Fruit fly (Drosophila melanogaster): ENCODE results near the gene Nelf-A.

Gene Nelf-A

DNA sequence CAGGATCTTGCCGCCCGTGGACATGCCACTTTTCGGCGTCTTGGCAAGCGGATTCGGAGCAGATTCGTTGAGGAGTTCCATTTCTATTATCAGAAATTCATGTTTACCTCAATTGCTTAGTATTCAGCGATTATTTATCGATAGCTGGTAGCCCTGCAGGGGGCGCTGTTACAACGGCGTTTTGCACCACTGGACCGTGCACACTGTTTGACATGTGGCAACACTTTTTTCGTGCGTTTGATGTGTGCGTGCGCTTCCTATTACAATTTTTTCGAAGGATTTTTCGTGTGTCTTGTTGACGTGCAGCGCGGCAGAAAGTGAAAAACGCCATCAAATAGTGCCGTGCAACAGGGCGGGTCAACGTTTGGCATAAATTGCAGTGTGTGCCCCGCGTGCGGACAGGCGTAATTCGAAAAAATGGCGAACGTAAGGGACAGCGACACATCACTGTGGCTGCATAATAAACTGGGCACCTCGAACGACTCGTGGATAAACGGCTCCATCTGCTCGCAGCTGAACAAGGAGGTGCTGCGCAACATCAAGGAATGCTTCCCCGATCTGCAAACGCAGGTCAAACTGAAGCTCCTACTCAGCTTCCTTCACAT, at the start of gene Nelf-A, which contains the start of gene CG3337:
Gene Nelf-A, plus strand, starts transcription at position 252 of the 605 bp plus-strand sequence.
Gene CG3337, minus strand, starts transcription at position 132 of the 605 bp plus-strand sequence.
- peak; percentile 59 for TF ChIP-seq CG17801 (GFP tag; optimal IDR thresholded peaks at IDR 0.05; ENCODE audit: partially characterized antibody)

- no peak for TF ChIP-seq CG17801 (GFP tag; optimal IDR thresholded peaks at IDR 0.05; ENCODE audit: partially characterized antibody)
Measured at dm6 chr3R:21176663-21177145, 46.8 kb upstream of the Nelf-A start.

DNA sequence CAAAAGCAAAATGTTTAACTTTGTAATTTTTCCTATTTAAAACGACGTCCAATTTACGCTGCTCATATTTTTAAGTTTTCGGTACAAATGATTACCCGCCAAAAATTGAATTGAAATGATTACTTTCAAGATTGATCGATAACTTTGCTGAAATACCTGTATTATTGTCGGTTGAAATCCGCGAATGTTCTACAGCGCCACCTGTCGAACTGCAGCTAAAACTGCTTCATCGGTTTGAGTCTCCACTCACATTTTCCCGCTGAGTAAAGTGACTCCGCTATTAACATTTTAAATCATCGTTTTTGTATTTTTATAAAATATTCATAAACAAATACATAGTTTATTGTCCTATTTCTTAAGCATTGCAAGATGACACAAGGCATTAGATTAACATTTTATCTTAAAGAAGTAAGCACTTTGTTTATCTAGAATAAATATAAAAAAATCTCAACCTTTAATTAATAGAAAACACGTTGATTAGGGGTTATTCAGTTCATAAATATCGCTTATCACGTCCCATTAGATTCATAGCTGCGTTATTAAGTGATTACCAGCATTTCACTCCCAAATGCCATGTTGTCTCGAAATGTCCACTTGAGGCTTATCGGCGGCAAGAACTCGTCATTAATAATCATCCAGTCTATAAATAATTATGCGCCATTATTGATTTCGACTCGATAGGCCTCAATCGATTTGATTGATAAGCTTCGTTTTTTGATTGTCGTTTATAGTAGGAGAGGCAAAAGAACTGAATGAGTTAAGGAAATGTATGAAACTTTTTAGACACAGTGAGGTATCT, 43.7 kb upstream of the Nelf-A start:
- no peak for TF ChIP-seq CG17801 (GFP tag; optimal IDR thresholded peaks at IDR 0.05; ENCODE audit: partially characterized antibody)

DNA sequence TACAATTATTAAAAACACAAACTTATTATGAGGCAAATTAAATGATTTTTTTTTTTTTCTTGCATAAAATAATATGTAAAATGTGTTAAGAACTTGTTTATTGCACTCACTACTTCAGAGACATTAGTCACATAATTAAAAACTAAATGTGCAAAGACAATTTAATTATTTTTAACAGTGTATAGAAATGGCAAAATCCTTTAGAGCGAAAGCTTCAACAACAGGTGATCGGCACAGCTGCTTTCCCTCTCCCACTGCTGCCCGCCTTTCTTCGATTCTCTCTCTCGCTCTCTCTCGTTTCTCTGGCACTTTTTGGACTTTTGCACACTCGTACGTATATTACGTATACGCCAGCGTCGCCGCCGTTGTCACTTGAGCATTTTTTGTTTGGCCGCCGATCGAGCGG, 43.1 kb upstream of the Nelf-A start:
- TF ChIP-seq CG17801 (GFP tag; optimal IDR thresholded peaks at IDR 0.05; ENCODE audit: partially characterized antibody): no peak

DNA sequence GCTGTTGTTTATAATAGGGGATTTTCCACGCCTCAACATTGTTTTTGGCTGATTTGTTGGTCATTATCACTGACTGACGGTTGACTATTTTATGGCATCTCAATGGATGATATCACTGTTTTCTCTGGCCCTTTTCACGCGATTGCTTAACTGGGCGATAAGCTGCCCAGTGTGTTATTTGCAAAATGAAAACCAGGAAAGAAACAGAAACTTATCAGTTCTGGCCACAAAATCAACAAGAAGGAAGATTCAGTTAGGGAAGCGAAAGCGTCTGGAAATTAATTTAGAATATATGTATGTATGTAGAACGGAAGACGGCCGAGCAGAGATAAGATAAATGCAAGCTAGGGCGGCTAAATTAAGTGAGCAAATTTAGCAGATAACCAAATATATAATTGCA, 41.5 kb upstream of the Nelf-A start:
- no peak for TF ChIP-seq CG17801 (GFP tag; optimal IDR thresholded peaks at IDR 0.05; ENCODE audit: partially characterized antibody)

- TF ChIP-seq CG17801 (GFP tag; optimal IDR thresholded peaks at IDR 0.05; ENCODE audit: partially characterized antibody): peak; percentile 30
Measured at dm6 chr3R:21184373-21185132, 39.0 kb upstream of the Nelf-A start.

DNA sequence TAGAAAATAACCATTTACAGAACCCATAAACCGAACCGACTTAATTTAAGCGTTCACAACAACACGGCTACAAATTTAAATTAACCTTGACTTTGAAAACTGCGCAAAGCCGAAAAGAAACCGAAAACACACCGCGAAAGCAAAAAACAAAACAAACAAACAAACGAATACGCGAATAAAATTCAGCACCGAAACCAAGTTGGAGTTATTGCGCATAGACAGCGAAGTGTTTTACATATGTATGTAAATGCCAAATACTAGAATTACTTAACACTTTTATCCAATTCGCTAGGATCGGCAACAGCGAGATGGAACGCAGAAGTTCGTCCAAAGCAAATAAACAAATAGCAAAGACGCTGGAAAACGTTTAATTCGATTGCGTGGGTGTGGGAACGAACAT, 37.8 kb upstream of the Nelf-A start:
- no peak for TF ChIP-seq CG17801 (GFP tag; optimal IDR thresholded peaks at IDR 0.05; ENCODE audit: partially characterized antibody)

DNA sequence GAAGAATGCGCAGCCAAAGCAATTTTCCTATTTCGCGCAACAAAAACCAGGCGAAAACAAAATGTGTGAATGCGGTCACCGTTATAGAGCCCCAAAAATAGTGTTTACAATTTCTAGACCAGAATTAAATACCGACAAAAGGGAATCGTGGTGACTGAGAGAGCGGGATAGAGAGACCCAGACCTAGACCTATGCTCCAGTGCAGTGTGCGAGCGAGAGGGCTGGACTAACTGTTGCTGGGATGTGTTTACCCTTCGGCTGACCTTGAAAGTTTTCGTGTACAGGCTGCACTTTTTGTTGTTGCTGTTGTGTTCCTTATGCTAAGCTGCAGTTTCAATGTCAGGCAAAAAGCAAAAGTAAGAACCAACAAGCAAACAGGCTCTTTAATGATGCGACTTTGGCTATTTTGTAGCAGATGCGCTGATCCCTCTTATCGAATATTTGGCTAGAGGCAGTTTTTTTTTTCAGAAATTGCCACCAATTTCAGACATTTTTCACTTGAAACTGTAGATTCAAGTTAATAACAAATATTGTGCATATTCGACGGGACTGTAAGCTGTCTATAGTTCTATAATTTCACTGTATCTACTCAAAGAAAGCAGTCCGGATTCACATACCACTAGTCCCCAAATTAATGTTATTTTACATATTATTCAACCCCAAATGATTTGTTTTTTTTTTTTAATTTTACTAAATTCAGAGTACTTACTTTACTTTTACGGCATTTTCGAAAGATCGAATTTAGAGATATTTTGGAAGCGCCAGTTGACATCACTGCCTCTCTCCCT, 36.7 kb upstream of the Nelf-A start:
- no peak for TF ChIP-seq CG17801 (GFP tag; optimal IDR thresholded peaks at IDR 0.05; ENCODE audit: partially characterized antibody)

DNA sequence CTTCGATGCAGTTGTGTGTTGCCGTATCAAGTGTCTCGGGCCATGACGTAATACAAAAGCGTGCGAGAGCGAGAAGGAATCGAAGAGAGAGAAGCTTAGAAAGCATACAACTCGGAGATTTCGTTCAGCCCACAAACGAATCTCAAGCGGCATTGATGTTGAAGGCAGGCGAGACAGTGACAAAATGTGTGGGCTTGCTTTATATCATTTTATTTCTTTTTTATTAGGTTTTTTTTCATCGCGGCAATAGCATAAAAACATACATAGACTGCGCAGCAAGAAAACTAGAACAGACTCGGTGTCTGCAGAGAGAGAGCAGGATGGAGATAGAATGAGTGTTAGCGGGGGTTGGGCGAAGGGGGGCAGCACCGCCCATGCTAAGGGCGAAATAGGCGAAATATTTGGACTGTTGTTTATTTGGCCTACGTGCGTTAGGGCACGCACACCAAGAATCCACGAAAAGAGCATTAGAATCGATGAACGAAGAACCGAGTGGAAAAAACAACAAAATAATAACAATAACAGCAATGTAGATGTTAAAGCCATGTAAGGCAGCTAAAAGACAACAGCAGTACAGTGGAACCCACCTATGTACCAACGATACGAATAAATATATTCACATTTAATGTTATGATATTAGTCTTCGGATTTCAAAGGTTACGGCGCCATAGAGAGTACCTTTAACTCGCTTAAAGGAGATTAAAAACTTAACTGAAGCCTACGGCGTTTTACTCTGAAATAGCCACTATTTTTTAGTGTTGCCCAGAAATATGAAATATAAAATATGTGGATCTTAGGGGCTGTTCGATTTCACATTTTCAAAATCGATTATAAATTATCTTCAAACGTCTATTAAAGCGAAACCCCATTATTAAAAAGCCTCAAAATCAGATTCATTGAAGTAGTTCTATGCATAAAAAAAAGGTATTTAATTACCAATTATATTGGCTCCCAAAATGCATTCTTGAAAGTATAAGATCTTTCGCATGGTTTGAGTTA, 35.8 kb upstream of the Nelf-A start:
- no peak for TF ChIP-seq CG17801 (GFP tag; optimal IDR thresholded peaks at IDR 0.05; ENCODE audit: partially characterized antibody)

DNA sequence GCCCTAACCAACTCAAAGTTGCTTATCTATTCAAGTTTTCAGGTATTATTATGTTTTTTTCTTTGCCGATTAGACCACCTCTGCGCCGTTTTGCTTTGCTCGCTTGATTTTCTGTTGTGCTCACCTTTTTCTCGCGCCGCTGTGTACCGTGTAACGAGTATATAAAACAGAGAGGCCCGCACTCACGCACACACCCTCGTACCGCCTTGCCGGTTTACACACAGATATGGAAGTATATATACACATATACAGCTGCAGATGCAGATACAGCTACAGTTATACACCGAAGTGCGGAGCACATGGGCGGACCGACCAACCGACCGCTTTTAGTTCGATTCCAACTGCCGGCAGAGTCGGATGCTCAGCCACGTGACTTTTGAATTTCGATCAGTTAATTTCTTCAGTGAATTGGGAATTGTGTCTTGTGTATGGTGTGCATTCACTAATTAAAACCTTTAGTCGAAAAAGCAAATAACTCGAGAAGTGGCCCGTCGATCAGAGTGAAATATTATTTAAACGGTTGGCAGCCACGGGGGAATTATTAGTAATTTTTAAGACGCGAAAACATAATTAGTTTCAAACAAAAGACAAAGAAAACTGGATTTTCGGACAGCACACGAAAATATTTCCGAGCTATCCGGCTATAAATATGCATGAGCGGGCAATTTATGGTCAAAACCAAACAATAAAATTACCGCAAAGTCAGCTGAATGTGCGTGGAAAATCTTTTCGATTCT, 34.8 kb upstream of the Nelf-A start:
- TF ChIP-seq CG17801 (GFP tag; optimal IDR thresholded peaks at IDR 0.05; ENCODE audit: partially characterized antibody): peak; percentile 77

DNA sequence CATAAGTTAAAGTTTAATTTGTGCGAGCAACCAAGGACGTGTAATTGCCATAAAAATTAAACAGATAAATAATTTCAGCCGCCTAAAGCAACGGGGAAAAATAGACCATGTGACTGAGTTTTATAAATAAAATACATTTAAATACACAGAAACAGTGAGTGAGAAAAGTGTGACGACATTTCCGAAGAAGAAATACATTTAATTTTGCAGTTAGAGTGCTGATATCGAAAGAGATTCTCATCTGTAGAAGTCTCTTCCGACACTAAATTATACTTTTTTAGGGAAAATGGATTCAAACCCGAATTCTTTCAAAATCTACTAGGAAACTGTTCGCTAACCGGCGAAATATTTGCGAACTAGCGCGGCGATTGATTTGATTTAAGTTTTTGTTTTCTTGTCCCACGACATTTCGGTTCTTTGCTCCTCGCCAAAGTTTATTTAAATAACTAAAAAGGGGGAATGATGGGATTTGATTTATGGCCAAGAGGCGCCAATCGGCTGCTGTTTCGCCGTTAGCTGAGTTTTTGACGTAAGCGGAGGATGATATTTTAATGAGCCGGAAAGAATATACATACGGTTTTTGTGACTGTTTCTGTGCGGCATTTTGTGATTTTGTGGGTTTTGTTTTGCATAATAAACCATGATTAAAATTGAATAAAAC, 33.9 kb upstream of the Nelf-A start:
- no peak for TF ChIP-seq CG17801 (GFP tag; optimal IDR thresholded peaks at IDR 0.05; ENCODE audit: partially characterized antibody)

dm6 chr3R:21190797-21191401, 32.6 kb upstream of the Nelf-A start:
- no peak for TF ChIP-seq CG17801 (GFP tag; optimal IDR thresholded peaks at IDR 0.05; ENCODE audit: partially characterized antibody)
